Worm (Caenorhabditis elegans) whole organism, L1 larva: ENCODE measurements around the gene swsn-1.

Experiments used
- C04F5.9 ChIP-seq: sonication (generic microtip); optimal IDR thresholded peaks from 2 replicates; lab custom pipeline; 2016; ENCODE audit warnings: missing genetic modification characterization, missing compliant biosample characterization
- F16B12.6 ChIP-seq: fragments of 150-350 bp; optimal IDR thresholded peaks from 2 replicates; lab custom pipeline; 2014; ENCODE audit warnings: missing biosample characterization, missing genetic modification characterization
- aly-2 ChIP-seq: fragments of 150-350 bp; optimal IDR thresholded peaks from 2 replicates; lab custom pipeline; 2014; ENCODE audit warnings: missing biosample characterization, missing genetic modification characterization
- ceh-63 ChIP-seq: fragments of 200-800 bp; sonication (Bioruptor generic); optimal IDR thresholded peaks from 2 replicates; lab custom pipeline; 2018; ENCODE audit warnings: mild to moderate bottlenecking, missing genetic modification characterization, missing compliant biosample characterization
- ceh-8 ChIP-seq: fragments of 200-800 bp; sonication (Bioruptor generic); optimal IDR thresholded peaks from 2 replicates; lab custom pipeline; 2018; ENCODE audit warnings: mild to moderate bottlenecking, missing genetic modification characterization, moderate library complexity, missing compliant biosample characterization
- ceh-82 ChIP-seq, 3 experiments: fragments of 150-350 bp in 1 of 3; sonication (generic microtip) in 2 of 3; optimal IDR thresholded peaks; 2 replicates each; lab custom pipeline; 2014 to 2017; ENCODE audit warnings: missing biosample characterization in 3 of 3, missing genetic modification characterization in 3 of 3
- dpl-1 ChIP-seq, 3 experiments: fragments of 150-350 bp in 2 of 3; sonication (generic microtip) in 1 of 3; optimal IDR thresholded peaks; 2 replicates each; lab custom pipeline; 2014 to 2017; ENCODE audit warnings: missing biosample characterization in 3 of 3, missing genetic modification characterization in 3 of 3, missing genetic modification reagents in 3 of 3
- dsc-1 ChIP-seq: sonication (generic microtip); optimal IDR thresholded peaks from 2 replicates; lab custom pipeline; 2016; ENCODE audit warnings: mild to moderate bottlenecking, missing genetic modification characterization, missing compliant biosample characterization
- efl-1 ChIP-seq, 4 experiments: fragments of 150-350 bp; optimal IDR thresholded peaks in 3 of 4; peaks in 1 of 4; 1 replicate in 1 of 4; 2 replicates in 3 of 4; lab custom pipeline; 2014; ENCODE audit warnings: missing biosample characterization in 2 of 4, missing genetic modification characterization in 2 of 4, missing genetic modification reagents in 2 of 4
- egl-27 ChIP-seq, 2 experiments: fragments of 150-350 bp in 1 of 2; sonication (generic microtip); optimal IDR thresholded peaks; 3 replicates each; lab custom pipeline; 2017 to 2018; ENCODE audit warnings: missing biosample characterization in 2 of 2, missing genetic modification characterization in 2 of 2, missing genetic modification reagents in 2 of 2
- elt-2 ChIP-seq: sonication (generic microtip); optimal IDR thresholded peaks from 2 replicates; lab custom pipeline; 2016; ENCODE audit warnings: missing genetic modification characterization, mild to moderate bottlenecking, inconsistent platforms, missing compliant biosample characterization, missing genetic modification reagents
- ets-5 ChIP-seq: fragments of 200-800 bp; sonication (Bioruptor generic); IDR thresholded peaks from 2 replicates; pipeline ENCODE4 v1.3.6; 2022; ENCODE audit warnings: missing genetic modification characterization, missing compliant biosample characterization
- fkh-10 ChIP-seq: sonication (generic microtip); optimal IDR thresholded peaks from 2 replicates; lab custom pipeline; 2017; ENCODE audit warnings: missing biosample characterization, missing genetic modification reagents, missing genetic modification characterization
- fkh-8 ChIP-seq: sonication (generic microtip); optimal IDR thresholded peaks from 2 replicates; lab custom pipeline; 2016; ENCODE audit warnings: mild to moderate bottlenecking, missing genetic modification characterization, missing compliant biosample characterization
- fos-1 ChIP-seq: fragments of 150-350 bp; optimal IDR thresholded peaks from 2 replicates; lab custom pipeline; 2014; ENCODE audit warnings: missing biosample characterization, missing genetic modification characterization
- irx-1 ChIP-seq: sonication (generic microtip); optimal IDR thresholded peaks from 2 replicates; lab custom pipeline; 2016; ENCODE audit warnings: missing genetic modification characterization, missing compliant biosample characterization
- isw-1 ChIP-seq: fragments of 200-800 bp; sonication (Bioruptor generic); IDR thresholded peaks from 2 replicates; pipeline ENCODE4 v1.3.6; 2022; ENCODE audit warnings: missing genetic modification characterization, missing compliant biosample characterization
- jun-1 ChIP-seq: fragments of 150-350 bp; optimal IDR thresholded peaks from 2 replicates; lab custom pipeline; 2014; ENCODE audit warnings: missing biosample characterization, missing genetic modification reagents, missing genetic modification characterization
- lin-13 ChIP-seq: fragments of 150-350 bp; optimal IDR thresholded peaks from 2 replicates; lab custom pipeline; 2014; ENCODE audit warnings: missing biosample characterization, missing genetic modification reagents, missing genetic modification characterization
- lin-14 ChIP-seq: fragments of 200-800 bp; sonication (Bioruptor generic); optimal IDR thresholded peaks from 2 replicates; lab custom pipeline; 2018; ENCODE audit warnings: mild to moderate bottlenecking, missing genetic modification characterization, moderate library complexity, missing compliant biosample characterization
- lin-15B ChIP-seq: fragments of 150-350 bp; sonication (generic microtip); optimal IDR thresholded peaks from 3 replicates; lab custom pipeline; 2014; ENCODE audit warnings: missing biosample characterization, missing genetic modification characterization
- lin-35 ChIP-seq, 2 experiments: fragments of 150-350 bp; optimal IDR thresholded peaks; 2 replicates each; lab custom pipeline; 2014; ENCODE audit warnings: missing biosample characterization in 2 of 2, missing genetic modification characterization in 2 of 2, missing genetic modification reagents in 2 of 2
- lsy-2 ChIP-seq, 2 experiments: fragments of 150-350 bp; optimal IDR thresholded peaks; 2 replicates each; lab custom pipeline; 2014; ENCODE audit warnings: missing biosample characterization in 2 of 2, missing genetic modification characterization in 2 of 2
- mab-9 ChIP-seq: fragments of 200-800 bp; sonication (Bioruptor generic); IDR thresholded peaks from 2 replicates; pipeline ENCODE4 v1.3.6; 2022; ENCODE audit warnings: missing genetic modification reagents, missing genetic modification characterization, missing compliant biosample characterization
- mdl-1 ChIP-seq, 2 experiments: fragments of 150-350 bp; optimal IDR thresholded peaks; 2 replicates each; lab custom pipeline; 2014 to 2017; ENCODE audit warnings: missing biosample characterization in 2 of 2, missing genetic modification characterization in 2 of 2, inconsistent platforms in 1 of 2
- mep-1 ChIP-seq: fragments of 150-350 bp; optimal IDR thresholded peaks from 2 replicates; lab custom pipeline; 2014; ENCODE audit warnings: missing biosample characterization, missing genetic modification characterization
- nhr-19 ChIP-seq: fragments of 200-800 bp; sonication (Bioruptor generic); conservative IDR thresholded peaks from 2 replicates; pipeline ENCODE4 v1.3.6; 2022; ENCODE audit warnings: missing genetic modification characterization, missing compliant biosample characterization
- nhr-20 ChIP-seq: sonication (generic microtip); optimal IDR thresholded peaks from 2 replicates; lab custom pipeline; 2016; ENCODE audit warnings: mild to moderate bottlenecking, missing genetic modification characterization, missing compliant biosample characterization
- nhr-28 ChIP-seq: fragments of 150-350 bp; optimal IDR thresholded peaks from 2 replicates; lab custom pipeline; 2014; ENCODE audit warnings: missing biosample characterization, missing genetic modification characterization
- nhr-47 ChIP-seq: sonication (generic microtip); optimal IDR thresholded peaks from 2 replicates; lab custom pipeline; 2016; ENCODE audit warnings: mild to moderate bottlenecking, missing genetic modification characterization, moderate library complexity, missing compliant biosample characterization
- nhr-71 ChIP-seq: sonication (generic microtip); optimal IDR thresholded peaks from 2 replicates; lab custom pipeline; 2016; ENCODE audit warnings: mild to moderate bottlenecking, missing genetic modification characterization, moderate library complexity, missing compliant biosample characterization
- nhr-76 ChIP-seq: sonication (generic microtip); optimal IDR thresholded peaks from 2 replicates; lab custom pipeline; 2017; ENCODE audit warnings: missing biosample characterization, missing genetic modification characterization
- nhr-84 ChIP-seq: sonication (generic microtip); optimal IDR thresholded peaks from 2 replicates; lab custom pipeline; 2017; ENCODE audit warnings: missing biosample characterization, missing genetic modification characterization
- nhr-90 ChIP-seq: sonication (generic microtip); optimal IDR thresholded peaks from 2 replicates; lab custom pipeline; 2016; ENCODE audit warnings: mild to moderate bottlenecking, missing genetic modification characterization, missing compliant biosample characterization; ENCODE audit not compliant: poor library complexity
- rnt-1 ChIP-seq: sonication (generic microtip); optimal IDR thresholded peaks from 2 replicates; lab custom pipeline; 2016; ENCODE audit warnings: mild to moderate bottlenecking, missing genetic modification characterization, moderate library complexity, missing compliant biosample characterization
- skn-1 ChIP-seq: fragments of 150-350 bp; optimal IDR thresholded peaks from 2 replicates; lab custom pipeline; 2014; ENCODE audit warnings: missing biosample characterization, missing genetic modification characterization
- snu-23 ChIP-seq: sonication (generic microtip); optimal IDR thresholded peaks from 2 replicates; lab custom pipeline; 2016; ENCODE audit warnings: missing genetic modification characterization, missing compliant biosample characterization
- sox-4 ChIP-seq: sonication (generic microtip); optimal IDR thresholded peaks from 2 replicates; lab custom pipeline; 2016; ENCODE audit warnings: missing genetic modification characterization, missing compliant biosample characterization
- sptf-1 ChIP-seq: fragments of 150-350 bp; optimal IDR thresholded peaks from 2 replicates; lab custom pipeline; 2014; ENCODE audit warnings: missing biosample characterization, missing genetic modification characterization
- sup-37 ChIP-seq: fragments of 200-800 bp; sonication (Bioruptor generic); optimal IDR thresholded peaks from 2 replicates; lab custom pipeline; 2018; ENCODE audit warnings: mild to moderate bottlenecking, missing genetic modification characterization, missing compliant biosample characterization
- swsn-7 ChIP-seq: sonication (generic microtip); optimal IDR thresholded peaks from 2 replicates; lab custom pipeline; 2016; ENCODE audit warnings: missing genetic modification characterization, missing compliant biosample characterization
- tbx-2 ChIP-seq: sonication (generic microtip); optimal IDR thresholded peaks from 2 replicates; lab custom pipeline; 2016; ENCODE audit warnings: missing genetic modification characterization, missing compliant biosample characterization
- tlp-1 ChIP-seq: fragments of 150-350 bp; optimal IDR thresholded peaks from 2 replicates; lab custom pipeline; 2014; ENCODE audit warnings: missing biosample characterization, missing genetic modification characterization
- unc-86 ChIP-seq: sonication (generic microtip); optimal IDR thresholded peaks from 2 replicates; lab custom pipeline; 2016; ENCODE audit warnings: missing genetic modification characterization, missing compliant biosample characterization
- unc-98 ChIP-seq: fragments of 200-800 bp; sonication (Bioruptor generic); IDR thresholded peaks from 2 replicates; pipeline ENCODE4 v1.3.6; 2022; ENCODE audit warnings: missing genetic modification characterization, missing compliant biosample characterization
- xbp-1 ChIP-seq: sonication (generic microtip); optimal IDR thresholded peaks from 2 replicates; lab custom pipeline; 2016; ENCODE audit warnings: missing genetic modification characterization, missing compliant biosample characterization
- zip-4 ChIP-seq: fragments of 200-800 bp; sonication (Bioruptor generic); optimal IDR thresholded peaks from 2 replicates; lab custom pipeline; 2018; ENCODE audit warnings: mild to moderate bottlenecking, missing genetic modification characterization, moderate library complexity, missing compliant biosample characterization
- ztf-11 ChIP-seq, 2 experiments: sonication (generic microtip); optimal IDR thresholded peaks; 2 replicates each; lab custom pipeline; 2016 to 2017; ENCODE audit warnings: missing genetic modification characterization in 2 of 2, missing biosample characterization in 1 of 2, missing compliant biosample characterization in 1 of 2

The swsn-1 gene

ce11 chrV:20249438-20250120 is at the start of gene swsn-1:
TSS of gene swsn-1 (minus strand) at chrV:20249488.
- TF ChIP-seq dsc-1 (tag; lab: Kevin White, UChicago), result peak; percentile 29
- TF ChIP-seq F16B12.6 (tag; lab: Kevin White, UChicago), result peak; percentile 15
- TF ChIP-seq sup-37 (GFP tag; lab: Kevin White, UChicago), result no peak
- TF ChIP-seq fkh-8, result peak; percentile 9
- TF ChIP-seq nhr-90 (tag; lab: Kevin White, UChicago), result peak; percentile 37
- peak; percentile 44 for TF ChIP-seq nhr-19 (GFP tag; lab: Robert Waterston, UW)
- TF ChIP-seq nhr-84 (tag; lab: Kevin White, UChicago), result no peak
- TF ChIP-seq unc-86 (tag; lab: Kevin White, UChicago), result peak; percentile 3
- peak; percentile 35 for TF ChIP-seq jun-1
- no peak for TF ChIP-seq fos-1 (tag; lab: Kevin White, UChicago)
- TF ChIP-seq xbp-1 (tag; lab: Kevin White, UChicago), result peak; percentile 41
- peak; percentile 65 for TF ChIP-seq swsn-7 (tag; lab: Kevin White, UChicago)
- peak in 1 of 2 experiments; percentile 56 for TF ChIP-seq mdl-1 (tag; optimal IDR thresholded peaks at IDR 0.05; lab: Kevin White, UChicago)
- TF ChIP-seq mep-1 (tag; lab: Kevin White, UChicago), result peak; percentile 64
- peak; percentile 64 for TF ChIP-seq nhr-47 (tag; lab: Kevin White, UChicago)
- TF ChIP-seq fkh-10, result no peak
- peak; percentile 61 for TF ChIP-seq tbx-2
- peak; percentile 37 to 49 for TF ChIP-seq lin-35 (GFP tag; optimal IDR thresholded peaks at IDR 0.05; lab: Kevin White, UChicago)
- peak in 1 of 2 experiments; percentile 33 for TF ChIP-seq ztf-11 (tag; optimal IDR thresholded peaks at IDR 0.05; lab: Kevin White, UChicago)
- TF ChIP-seq snu-23, result peak; percentile 62
- TF ChIP-seq ets-5 (GFP tag; lab: Robert Waterston, UW), result no peak
- peak; percentile 27 for TF ChIP-seq irx-1 (tag; lab: Kevin White, UChicago)
- TF ChIP-seq lin-13 (GFP tag; lab: Kevin White, UChicago), result peak; percentile 21
- no peak for TF ChIP-seq zip-4 (GFP tag; lab: Kevin White, UChicago)
- TF ChIP-seq efl-1 (optimal IDR thresholded peaks at IDR 0.05; lab: Kevin White, UChicago), result peak; percentile 71 to 83
- peak; percentile 43 to 94 for TF ChIP-seq efl-1 (GFP tag; optimal IDR thresholded peaks at IDR 0.05 in 1 of 2; lab: Kevin White, UChicago)
- peak; percentile 30 to 68 (median 41) for TF ChIP-seq ceh-82 (tag; optimal IDR thresholded peaks at IDR 0.05; lab: Kevin White, UChicago)
- TF ChIP-seq lin-15B (tag; lab: Kevin White, UChicago), result no peak
- TF ChIP-seq isw-1 (GFP tag; lab: Robert Waterston, UW), result peak; percentile 57
- peak; percentile 42 for TF ChIP-seq skn-1 (tag; lab: Kevin White, UChicago)
- TF ChIP-seq lin-14 (GFP tag; lab: Kevin White, UChicago), result peak; percentile 82
- TF ChIP-seq lsy-2 (tag; optimal IDR thresholded peaks at IDR 0.05; lab: Kevin White, UChicago), result peak; percentile 32 to 38
- peak; percentile 74 for TF ChIP-seq nhr-71 (tag; lab: Kevin White, UChicago)
- TF ChIP-seq dpl-1 (GFP tag; optimal IDR thresholded peaks at IDR 0.05; lab: Kevin White, UChicago), result peak in 2 of 3 experiments; percentile 35 to 47
- TF ChIP-seq nhr-20 (tag; lab: Kevin White, UChicago), result peak; percentile 44

- no peak for TF ChIP-seq rnt-1 (tag; lab: Kevin White, UChicago)
- no peak for TF ChIP-seq sptf-1 (tag; lab: Kevin White, UChicago)
- TF ChIP-seq fkh-8, result no peak
- no peak for TF ChIP-seq ceh-8 (GFP tag; lab: Kevin White, UChicago)
- no peak for TF ChIP-seq egl-27 (tag; optimal IDR thresholded peaks at IDR 0.05; lab: Kevin White, UChicago)
- no peak for TF ChIP-seq sox-4 (tag; lab: Kevin White, UChicago)
- TF ChIP-seq nhr-76 (tag; lab: Kevin White, UChicago), result no peak
- no peak for TF ChIP-seq ceh-63 (GFP tag; lab: Kevin White, UChicago)
- no peak for TF ChIP-seq aly-2 (tag; lab: Kevin White, UChicago)
- no peak for TF ChIP-seq unc-98
- no peak for TF ChIP-seq nhr-19 (GFP tag; lab: Robert Waterston, UW)
- no peak for TF ChIP-seq tbx-2
- TF ChIP-seq elt-2 (tag; lab: Kevin White, UChicago), result no peak
- no peak for TF ChIP-seq nhr-28 (tag; lab: Kevin White, UChicago)
- TF ChIP-seq mab-9 (GFP tag; lab: Robert Waterston, UW), result no peak
- TF ChIP-seq tlp-1 (tag; lab: Kevin White, UChicago), result no peak
- no peak for TF ChIP-seq F16B12.6 (tag; lab: Kevin White, UChicago)
- no peak for TF ChIP-seq C04F5.9 (tag; lab: Kevin White, UChicago)
- no peak for TF ChIP-seq lsy-2 (tag; optimal IDR thresholded peaks at IDR 0.05; lab: Kevin White, UChicago)
Measured at ce11 chrV:20297650-20298049, 48.4 kb upstream of the swsn-1 start, which contains the start of gene ZC15.5. TSS of gene ZC15.5 (plus strand) at chrV:20297950.
